Worm (Caenorhabditis elegans) whole organism, L4 larva: Measurements from ENCODE around the gene cyn-9.

Source experiments
- F37D6.2 ChIP-seq: sonication (generic microtip); optimal IDR thresholded peaks from 2 replicates; lab custom pipeline; 2016; ENCODE audit warnings: mild to moderate bottlenecking, missing genetic modification characterization, missing compliant biosample characterization
- F44E2.7 ChIP-seq: fragments of 200-800 bp; sonication (Bioruptor generic); IDR thresholded peaks from 2 replicates; pipeline ENCODE4 v2.1.2; 2022; ENCODE audit warnings: missing genetic modification characterization, missing compliant biosample characterization
- T26A8.4 ChIP-seq: fragments of 200-800 bp; sonication (Bioruptor generic); IDR thresholded peaks from 2 replicates; pipeline ENCODE4 v1.3.6; 2022; ENCODE audit warnings: missing genetic modification characterization, missing compliant biosample characterization
- Y105C5A.15 ChIP-seq: fragments of 200-800 bp; sonication (Bioruptor generic); IDR thresholded peaks from 2 replicates; pipeline ENCODE4 v1.3.6; 2022; ENCODE audit warnings: missing genetic modification characterization, missing compliant biosample characterization
- aha-1 ChIP-seq: fragments of 150-350 bp; peaks from one replicate; lab custom pipeline; 2014; ENCODE audit warnings: missing biosample characterization, missing genetic modification characterization
- arid-1 ChIP-seq: fragments of 200-800 bp; sonication (Bioruptor generic); conservative IDR thresholded peaks from 2 replicates; pipeline ENCODE4 v1.3.6; 2022; ENCODE audit warnings: missing genetic modification reagents, missing genetic modification characterization, missing compliant biosample characterization
- ceh-28 ChIP-seq: fragments of 150-350 bp; optimal IDR thresholded peaks from 2 replicates; lab custom pipeline; 2014; ENCODE audit warnings: missing biosample characterization, missing genetic modification reagents, missing genetic modification characterization
- ceh-44 ChIP-seq: fragments of 200-800 bp; sonication (Bioruptor generic); IDR thresholded peaks from 2 replicates; pipeline ENCODE4 v1.3.6; 2022; ENCODE audit warnings: missing genetic modification reagents, missing genetic modification characterization, missing compliant biosample characterization
- ces-1 ChIP-seq: fragments of 150-350 bp; sonication (generic microtip); optimal IDR thresholded peaks from 4 replicates; lab custom pipeline; 2014; ENCODE audit warnings: missing biosample characterization, missing genetic modification reagents, missing genetic modification characterization
- daf-16 ChIP-seq, 3 experiments: sonication (generic microtip); optimal IDR thresholded peaks; 2 replicates each; lab custom pipeline; 2016 to 2017; ENCODE audit warnings: missing genetic modification characterization in 3 of 3, missing genetic modification reagents in 3 of 3, mild to moderate bottlenecking in 2 of 3, missing compliant biosample characterization in 2 of 3, missing biosample characterization in 1 of 3, moderate library complexity in 1 of 3
- daf-19 ChIP-seq: fragments of 200-800 bp; sonication (Bioruptor generic); conservative IDR thresholded peaks from 2 replicates; pipeline ENCODE4 v1.3.6; 2022; ENCODE audit warnings: missing genetic modification characterization, missing compliant biosample characterization
- dmd-9 ChIP-seq: fragments of 200-800 bp; sonication (Bioruptor generic); IDR thresholded peaks from 2 replicates; pipeline ENCODE4 v1.3.6; 2022; ENCODE audit warnings: missing genetic modification reagents, missing genetic modification characterization, missing compliant biosample characterization
- duxl-1 ChIP-seq: sonication (generic microtip); optimal IDR thresholded peaks from 2 replicates; lab custom pipeline; 2016; ENCODE audit warnings: mild to moderate bottlenecking, missing genetic modification characterization, moderate library complexity, missing compliant biosample characterization; ENCODE audit not compliant: poor library complexity
- egl-27 ChIP-seq: sonication (generic microtip); optimal IDR thresholded peaks from 3 replicates; lab custom pipeline; 2017; ENCODE audit warnings: missing biosample characterization, missing genetic modification reagents, missing genetic modification characterization
- egl-43 ChIP-seq: fragments of 200-800 bp; sonication (Bioruptor generic); IDR thresholded peaks from 2 replicates; pipeline ENCODE4 v1.3.6; 2022; ENCODE audit warnings: missing genetic modification reagents, missing genetic modification characterization, missing compliant biosample characterization
- fkh-10 ChIP-seq: fragments of 150-350 bp; optimal IDR thresholded peaks from 2 replicates; lab custom pipeline; 2014; ENCODE audit warnings: missing biosample characterization, missing genetic modification reagents, missing genetic modification characterization
- fos-1 ChIP-seq: fragments of 150-350 bp; optimal IDR thresholded peaks from 2 replicates; lab custom pipeline; 2014; ENCODE audit warnings: missing biosample characterization, missing genetic modification characterization
- gei-8 ChIP-seq: fragments of 200-800 bp; sonication (Bioruptor generic); optimal IDR thresholded peaks from 2 replicates; lab custom pipeline; 2018; ENCODE audit warnings: mild to moderate bottlenecking, missing genetic modification characterization, missing compliant biosample characterization
- jun-1 ChIP-seq: fragments of 150-350 bp; optimal IDR thresholded peaks from 2 replicates; lab custom pipeline; 2014; ENCODE audit warnings: missing biosample characterization, missing genetic modification reagents, missing genetic modification characterization
- lim-7 ChIP-seq: fragments of 200-800 bp; sonication (Bioruptor generic); IDR thresholded peaks from 2 replicates; pipeline ENCODE4 v1.3.6; 2022; ENCODE audit warnings: missing genetic modification characterization, missing compliant biosample characterization
- lin-1 ChIP-seq: fragments of 200-800 bp; sonication (Bioruptor generic); IDR thresholded peaks from 2 replicates; pipeline ENCODE4 v1.3.6; 2022; ENCODE audit warnings: missing genetic modification reagents, missing genetic modification characterization, missing compliant biosample characterization
- lin-13 ChIP-seq: fragments of 150-350 bp; optimal IDR thresholded peaks from 2 replicates; lab custom pipeline; 2014; ENCODE audit warnings: missing biosample characterization, missing genetic modification reagents, missing genetic modification characterization
- lin-15B ChIP-seq: fragments of 150-350 bp; sonication (generic microtip); optimal IDR thresholded peaks from 3 replicates; lab custom pipeline; 2014; ENCODE audit warnings: missing biosample characterization, missing genetic modification characterization
- lin-29 ChIP-seq: fragments of 200-800 bp; sonication (Bioruptor generic); IDR thresholded peaks from 2 replicates; pipeline ENCODE4 v1.3.6; 2022; ENCODE audit warnings: missing genetic modification reagents, missing genetic modification characterization, missing compliant biosample characterization
- lin-38 ChIP-seq: fragments of 200-800 bp; sonication (Bioruptor generic); IDR thresholded peaks from 2 replicates; pipeline ENCODE4 v1.3.6; 2022; ENCODE audit warnings: missing genetic modification reagents, missing genetic modification characterization, missing compliant biosample characterization
- lir-3 ChIP-seq: sonication (generic microtip); optimal IDR thresholded peaks from 2 replicates; lab custom pipeline; 2016; ENCODE audit warnings: mild to moderate bottlenecking, missing genetic modification characterization, missing compliant biosample characterization
- lsy-2 ChIP-seq, 2 experiments: fragments of 150-350 bp in 1 of 2; sonication (generic microtip) in 1 of 2; optimal IDR thresholded peaks; 2 replicates each; lab custom pipeline; 2014 to 2017; ENCODE audit warnings: missing biosample characterization in 2 of 2, missing genetic modification characterization in 2 of 2
- madf-9 ChIP-seq: fragments of 200-800 bp; sonication (Bioruptor generic); conservative IDR thresholded peaks from 2 replicates; pipeline ENCODE4 v1.3.6; 2022; ENCODE audit warnings: missing genetic modification reagents, missing genetic modification characterization, missing compliant biosample characterization
- mdl-1 ChIP-seq, 2 experiments: fragments of 150-350 bp in 1 of 2; sonication (generic microtip) in 1 of 2; optimal IDR thresholded peaks; 2 replicates each; lab custom pipeline; 2014 to 2017; ENCODE audit warnings: missing biosample characterization in 2 of 2, missing genetic modification characterization in 2 of 2
- mep-1 ChIP-seq: fragments of 150-350 bp; sonication (generic microtip); optimal IDR thresholded peaks from 3 replicates; lab custom pipeline; 2014; ENCODE audit warnings: missing biosample characterization, missing genetic modification characterization
- nhr-102 ChIP-seq: sonication (generic microtip); optimal IDR thresholded peaks from 2 replicates; lab custom pipeline; 2016; ENCODE audit warnings: mild to moderate bottlenecking, missing genetic modification characterization, moderate library complexity, missing compliant biosample characterization
- nhr-111 ChIP-seq: fragments of 200-800 bp; sonication (Bioruptor generic); optimal IDR thresholded peaks from 2 replicates; lab custom pipeline; 2018; ENCODE audit warnings: mild to moderate bottlenecking, missing genetic modification characterization, missing compliant biosample characterization
- nhr-237 ChIP-seq: sonication (generic microtip); optimal IDR thresholded peaks from 2 replicates; lab custom pipeline; 2017; ENCODE audit warnings: missing biosample characterization, missing genetic modification characterization
- nhr-25 ChIP-seq: sonication (generic microtip); optimal IDR thresholded peaks from 2 replicates; lab custom pipeline; 2017; ENCODE audit warnings: missing genetic modification characterization, mild to moderate bottlenecking, missing compliant biosample characterization, antibody characterized with exemption, moderate library complexity, borderline replicate concordance; ENCODE audit not compliant: insufficient read depth
- nhr-6 ChIP-seq: fragments of 150-350 bp; optimal IDR thresholded peaks from 2 replicates; lab custom pipeline; 2014; ENCODE audit warnings: missing biosample characterization, missing genetic modification characterization
- pha-4 ChIP-seq, 2 experiments: fragments of 150-350 bp in 1 of 2; fragments of 200-800 bp in 1 of 2; sonication (Bioruptor generic) in 1 of 2; IDR thresholded peaks in 1 of 2; optimal IDR thresholded peaks in 1 of 2; 2 replicates each; pipeline versions ENCODE4 v1.3.6 to Lab custom; 2014 to 2022; ENCODE audit warnings: missing genetic modification characterization in 2 of 2, missing genetic modification reagents in 2 of 2, missing biosample characterization in 1 of 2, missing compliant biosample characterization in 1 of 2
- pqm-1 ChIP-seq: sonication (generic microtip); optimal IDR thresholded peaks from 2 replicates; lab custom pipeline; 2017; ENCODE audit warnings: missing biosample characterization, missing genetic modification characterization
- saeg-2 ChIP-seq: fragments of 200-800 bp; sonication (Bioruptor generic); IDR thresholded peaks from 2 replicates; pipeline ENCODE4 v1.3.6; 2022; ENCODE audit warnings: missing genetic modification reagents, missing genetic modification characterization, missing compliant biosample characterization
- spr-3 ChIP-seq: fragments of 200-800 bp; sonication (Bioruptor generic); optimal IDR thresholded peaks from 2 replicates; lab custom pipeline; 2018; ENCODE audit warnings: mild to moderate bottlenecking, missing genetic modification characterization, missing compliant biosample characterization
- tag-97 ChIP-seq: fragments of 200-800 bp; sonication (Bioruptor generic); IDR thresholded peaks from 2 replicates; pipeline ENCODE4 v1.3.6; 2022; ENCODE audit warnings: missing genetic modification characterization, missing compliant biosample characterization
- tra-1 ChIP-seq: fragments of 200-800 bp; sonication (Bioruptor generic); IDR thresholded peaks from 2 replicates; pipeline ENCODE4 v1.3.6; 2022; ENCODE audit warnings: missing genetic modification reagents, missing genetic modification characterization, missing compliant biosample characterization
- unc-130 ChIP-seq: sonication (generic microtip); optimal IDR thresholded peaks from 2 replicates; lab custom pipeline; 2016; ENCODE audit warnings: missing genetic modification reagents, missing genetic modification characterization, missing compliant biosample characterization
- unc-62 ChIP-seq, 3 experiments: fragments of 150-350 bp in 1 of 3; sonication (generic microtip); optimal IDR thresholded peaks in 2 of 3; peaks in 1 of 3; 1 replicate in 1 of 3; 2 replicates in 2 of 3; lab custom pipeline; 2014 to 2017; ENCODE audit warnings: missing biosample characterization in 3 of 3, missing genetic modification characterization in 3 of 3, missing genetic modification reagents in 3 of 3, missing genotype in 1 of 3
- vab-7 ChIP-seq: fragments of 200-800 bp; sonication (Bioruptor generic); IDR thresholded peaks from 2 replicates; pipeline ENCODE4 v1.3.6; 2022; ENCODE audit warnings: missing genetic modification reagents, missing genetic modification characterization, missing compliant biosample characterization
- zip-11 ChIP-seq: fragments of 200-800 bp; sonication (Bioruptor generic); IDR thresholded peaks from 2 replicates; pipeline ENCODE4 v1.3.6; 2022; ENCODE audit warnings: missing genetic modification characterization, missing compliant biosample characterization

cyn-9 gene

ce11 chrIII:3729520-3729919, 30.1 kb upstream of the cyn-9 start, which contains the start of gene F34D10.9:
TSS of gene F34D10.9 (minus strand) at chrIII:3729620.
- TF ChIP-seq nhr-237 (tag; lab: Kevin White, UChicago) (no peak), vab-7 (no peak), lsy-2 (tag; optimal IDR thresholded peaks at IDR 0.05; lab: Kevin White, UChicago) (no peak), lin-15B (tag; lab: Kevin White, UChicago) (no peak), ceh-44 (GFP tag; lab: Robert Waterston, UW) (no peak), zip-11 (GFP tag; lab: Robert Waterston, UW) (no peak), tag-97 (GFP tag; lab: Robert Waterston, UW) (no peak), fos-1 (tag; lab: Kevin White, UChicago) (no peak), duxl-1 (tag; lab: Kevin White, UChicago) (no peak), unc-62 (GFP tag; optimal IDR thresholded peaks at IDR 0.05 in 1 of 2; lab: Kevin White, UChicago) (no peak), unc-62 (tag; optimal IDR thresholded peaks at IDR 0.05; lab: Kevin White, UChicago) (no peak), saeg-2 (GFP tag; lab: Robert Waterston, UW) (no peak), jun-1 (tag; lab: Kevin White, UChicago) (no peak), spr-3 (GFP tag; lab: Kevin White, UChicago) (no peak), F44E2.7 (GFP tag; lab: Robert Waterston, UW) (no peak), nhr-25 (tag; lab: Kevin White, UChicago) (no peak), tra-1 (no peak)
- TF ChIP-seq, all 104 proteins: peak for 0

- no peak for TF ChIP-seq lin-29
- TF ChIP-seq gei-8 (GFP tag; lab: Kevin White, UChicago): no peak
- TF ChIP-seq lim-7 (GFP tag; lab: Robert Waterston, UW): no peak
- no peak for TF ChIP-seq fkh-10 (GFP tag; lab: Kevin White, UChicago)
- no peak for TF ChIP-seq ceh-28 (tag; lab: Kevin White, UChicago)
- TF ChIP-seq F37D6.2: no peak
- TF ChIP-seq daf-19: no peak
- TF ChIP-seq Y105C5A.15: no peak
- no peak for TF ChIP-seq T26A8.4
- no peak for TF ChIP-seq daf-16 (GFP tag; optimal IDR thresholded peaks at IDR 0.05; lab: Kevin White, UChicago)
- TF ChIP-seq daf-16 (tag; optimal IDR thresholded peaks at IDR 0.05; lab: Kevin White, UChicago): no peak
- no peak for TF ChIP-seq pqm-1 (tag; lab: Kevin White, UChicago)
- no peak for TF ChIP-seq pha-4 (GFP tag; IDR thresholded peaks at IDR 0.05; lab: Robert Waterston, UW)
- no peak for TF ChIP-seq pha-4 (tag; optimal IDR thresholded peaks at IDR 0.05; lab: Kevin White, UChicago)
- no peak for TF ChIP-seq egl-43 (GFP tag; lab: Robert Waterston, UW)
- no peak for TF ChIP-seq lin-13 (GFP tag; lab: Kevin White, UChicago)
Measured at ce11 chrIII:3726443-3726842, 27.0 kb upstream of the cyn-9 start, which contains the start of gene gldi-5. TSS of gene gldi-5 (minus strand) at chrIII:3726500.

ce11 chrIII:3724880-3725279, 25.4 kb upstream of the cyn-9 start, which contains the start of gene C14B1.12:
TSS of gene C14B1.12 (minus strand) at chrIII:3724980.
- no peak for TF ChIP-seq nhr-6 (tag; lab: Kevin White, UChicago)
- no peak for TF ChIP-seq lin-1 (GFP tag; lab: Robert Waterston, UW)
- no peak for TF ChIP-seq arid-1 (GFP tag; lab: Robert Waterston, UW)
- no peak for TF ChIP-seq madf-9 (GFP tag; lab: Robert Waterston, UW)
- no peak for TF ChIP-seq vab-7

- TF ChIP-seq nhr-25 (tag; lab: Kevin White, UChicago) (no peak), unc-130 (peak; percentile 0), nhr-102 (tag; lab: Kevin White, UChicago) (no peak), fkh-10 (GFP tag; lab: Kevin White, UChicago) (no peak), lin-38 (GFP tag; lab: Robert Waterston, UW) (peak; percentile 72), mep-1 (tag; lab: Kevin White, UChicago) (no peak), aha-1 (no peak), nhr-111 (GFP tag; lab: Kevin White, UChicago) (no peak), egl-27 (no peak), lir-3 (no peak), ces-1 (GFP tag; lab: Kevin White, UChicago) (no peak), Y105C5A.15 (no peak), mdl-1 (tag; optimal IDR thresholded peaks at IDR 0.05; lab: Kevin White, UChicago) (no peak), arid-1 (GFP tag; lab: Robert Waterston, UW) (no peak), dmd-9 (no peak), ceh-28 (tag; lab: Kevin White, UChicago) (no peak)
Measured at ce11 chrIII:3723726-3724125, 24.3 kb upstream of the cyn-9 start.
